Worm (Caenorhabditis elegans): ENCODE measurements around the gene algn-1.

The algn-1 gene

DNA sequence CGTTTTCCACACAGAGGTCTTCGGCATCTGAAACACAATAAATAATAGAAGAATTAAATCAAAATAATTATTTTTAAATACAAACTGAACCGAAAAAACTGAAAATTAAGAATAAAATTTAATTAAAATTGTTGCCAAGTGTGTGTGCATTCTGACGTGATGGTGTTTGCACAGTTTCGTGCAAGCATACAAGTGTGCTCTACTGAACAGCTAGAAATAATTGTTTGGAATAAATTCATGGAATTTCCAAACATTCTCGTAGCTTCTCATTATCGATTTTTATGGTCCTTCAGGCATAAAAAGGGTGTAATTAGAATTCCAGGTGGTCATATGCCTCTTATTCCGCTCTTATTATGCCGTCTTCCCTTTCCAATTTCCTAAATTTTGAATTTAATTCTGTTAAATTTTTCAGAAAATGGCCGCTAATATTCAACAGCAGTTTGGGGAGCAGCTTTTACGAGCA lies 28.1 kb upstream of the algn-1 start, which contains the start of the genes mrps-17 and txdc-9 (continued):
- TF ChIP-seq egl-13 (tag; optimal IDR thresholded peaks at IDR 0.05) (peak; percentile 64), ceh-88 (GFP tag; IDR thresholded peaks at IDR 0.05) (no peak; the same call in 1 of the 2 replicates), dsc-1 (tag; optimal IDR thresholded peaks at IDR 0.05) (no peak), ztf-4 (tag; optimal IDR thresholded peaks at IDR 0.05) (peak; percentile 49), zip-4 (GFP tag; optimal IDR thresholded peaks at IDR 0.05) (no peak), pax-3 (tag; optimal IDR thresholded peaks at IDR 0.05) (no peak), hpl-2 (GFP tag; optimal IDR thresholded peaks at IDR 0.05) (no peak), lin-39 (tag; optimal IDR thresholded peaks at IDR 0.05) (no peak), lin-14 (GFP tag; optimal IDR thresholded peaks at IDR 0.05) (peak; percentile 84), fkh-10 (GFP tag; optimal IDR thresholded peaks at IDR 0.05) (peak; percentile 62), unc-62 (GFP tag; optimal IDR thresholded peaks at IDR 0.05) (no peak), vab-15 (tag; optimal IDR thresholded peaks at IDR 0.05) (peak; percentile 86), sptf-1 (tag; optimal IDR thresholded peaks at IDR 0.05) (no peak), hlh-17 (GFP tag; optimal IDR thresholded peaks at IDR 0.05; ENCODE audit: borderline replicate concordance) (no peak), snpc-4 (tag; optimal IDR thresholded peaks at IDR 0.05) (no peak), lir-3 (tag; optimal IDR thresholded peaks at IDR 0.05; ENCODE audit: poor library complexity) (peak; percentile 61), grh-1 (GFP tag; IDR thresholded peaks at IDR 0.05) (no peak), skn-1 (tag; optimal IDR thresholded peaks at IDR 0.05) (peak; percentile 73), C16A3.4 (tag; optimal IDR thresholded peaks at IDR 0.05) (peak; percentile 93), nhr-77 (tag; optimal IDR thresholded peaks at IDR 0.05) (peak; percentile 30), nhr-20 (tag; optimal IDR thresholded peaks at IDR 0.05) (peak; percentile 78), nhr-47 (tag; optimal IDR thresholded peaks at IDR 0.05) (peak; percentile 78), fkh-4 (tag; optimal IDR thresholded peaks at IDR 0.05; ENCODE audit: borderline replicate concordance) (no peak), ceh-90 (tag; optimal IDR thresholded peaks at IDR 0.05) (no peak), mdl-1 (tag; optimal IDR thresholded peaks at IDR 0.05) (no peak), ceh-8 (GFP tag; optimal IDR thresholded peaks at IDR 0.05) (peak; percentile 57), elt-3 (tag; optimal IDR thresholded peaks at IDR 0.05) (peak in 2 of 6 experiments; percentile 45 to 76), pag-3 (tag; optimal IDR thresholded peaks at IDR 0.05; ENCODE audit: borderline replicate concordance, insufficient read depth) (no peak), nhr-90 (tag; optimal IDR thresholded peaks at IDR 0.05; ENCODE audit: poor library complexity) (peak; percentile 61), dpl-1 (GFP tag; optimal IDR thresholded peaks at IDR 0.05) (peak; percentile 70 to 84 (median 78)), egl-27 (tag; optimal IDR thresholded peaks at IDR 0.05) (no peak), nhr-237 (tag; optimal IDR thresholded peaks at IDR 0.05) (peak; percentile 20), hlh-4 (tag; optimal IDR thresholded peaks at IDR 0.05) (no peak), aly-2 (tag; optimal IDR thresholded peaks at IDR 0.05) (peak; percentile 71), efl-3 (GFP tag; optimal IDR thresholded peaks at IDR 0.05) (no peak), blmp-1 (tag; optimal IDR thresholded peaks at IDR 0.05) (no peak), mef-2 (tag; optimal IDR thresholded peaks at IDR 0.05) (no peak), swsn-7 (tag; optimal IDR thresholded peaks at IDR 0.05) (peak; percentile 77), ztf-11 (tag; optimal IDR thresholded peaks at IDR 0.05) (peak in 1 of 2 experiments; percentile 46), unc-86 (tag; optimal IDR thresholded peaks at IDR 0.05) (peak; percentile 78), nhr-76 (tag; optimal IDR thresholded peaks at IDR 0.05) (no peak), nhr-11 (tag; optimal IDR thresholded peaks at IDR 0.05) (no peak), irx-1 (tag; optimal IDR thresholded peaks at IDR 0.05) (no peak), tlp-1 (tag; optimal IDR thresholded peaks at IDR 0.05) (no peak)

All from whole organism, L1 larva.